Worm (Caenorhabditis elegans) whole organism, L1 larva: Measurements from ENCODE around the gene sumv-1.
A peak's percentile ranks its signal among the peaks of the same experiment; 100 is the strongest.

Experiments used
- C16A3.4 ChIP-seq: fragments of 150-350 bp; optimal IDR thresholded peaks from 2 replicates; lab custom pipeline; 2014; ENCODE audit warnings: missing biosample characterization, missing genetic modification characterization
- F16B12.6 ChIP-seq: fragments of 150-350 bp; optimal IDR thresholded peaks from 2 replicates; lab custom pipeline; 2014; ENCODE audit warnings: missing biosample characterization, missing genetic modification characterization
- Y116A8C.19 ChIP-seq: sonication (generic microtip); optimal IDR thresholded peaks from 2 replicates; lab custom pipeline; 2016; ENCODE audit warnings: missing compliant biosample characterization, missing genetic modification characterization, borderline replicate concordance
- alr-1 ChIP-seq: fragments of 200-800 bp; sonication (Bioruptor generic); optimal IDR thresholded peaks from 2 replicates; lab custom pipeline; 2018; ENCODE audit warnings: borderline replicate concordance, mild to moderate bottlenecking, missing genetic modification characterization, missing compliant biosample characterization
- ama-1 ChIP-seq: fragments of 150-350 bp; optimal IDR thresholded peaks from 2 replicates; lab custom pipeline; 2014
- blmp-1 ChIP-seq: fragments of 150-350 bp; optimal IDR thresholded peaks from 2 replicates; lab custom pipeline; 2014; ENCODE audit warnings: missing biosample characterization, missing genetic modification characterization
- ceh-63 ChIP-seq: fragments of 200-800 bp; sonication (Bioruptor generic); optimal IDR thresholded peaks from 2 replicates; lab custom pipeline; 2018; ENCODE audit warnings: mild to moderate bottlenecking, missing genetic modification characterization, missing compliant biosample characterization
- ceh-82 ChIP-seq, 3 experiments: fragments of 150-350 bp in 1 of 3; sonication (generic microtip) in 2 of 3; optimal IDR thresholded peaks; 2 replicates each; lab custom pipeline; 2014 to 2017; ENCODE audit warnings: missing biosample characterization in 3 of 3, missing genetic modification characterization in 3 of 3
- ceh-88 ChIP-seq: fragments of 200-800 bp; sonication (Bioruptor generic); IDR thresholded peaks from 2 replicates; pipeline ENCODE4 v1.3.6; 2022; ENCODE audit warnings: missing genetic modification characterization, missing compliant biosample characterization
- ces-1 ChIP-seq: fragments of 150-350 bp; optimal IDR thresholded peaks from 2 replicates; lab custom pipeline; 2014; ENCODE audit warnings: missing biosample characterization, missing genetic modification reagents, missing genetic modification characterization
- dpl-1 ChIP-seq, 3 experiments: fragments of 150-350 bp in 2 of 3; sonication (generic microtip) in 1 of 3; optimal IDR thresholded peaks; 2 replicates each; lab custom pipeline; 2014 to 2017; ENCODE audit warnings: missing biosample characterization in 3 of 3, missing genetic modification characterization in 3 of 3, missing genetic modification reagents in 3 of 3
- dsc-1 ChIP-seq: sonication (generic microtip); optimal IDR thresholded peaks from 2 replicates; lab custom pipeline; 2016; ENCODE audit warnings: mild to moderate bottlenecking, missing genetic modification characterization, missing compliant biosample characterization
- efl-1 ChIP-seq, 4 experiments: fragments of 150-350 bp; optimal IDR thresholded peaks in 3 of 4; peaks in 1 of 4; 1 replicate in 1 of 4; 2 replicates in 3 of 4; lab custom pipeline; 2014; ENCODE audit warnings: missing biosample characterization in 2 of 4, missing genetic modification characterization in 2 of 4, missing genetic modification reagents in 2 of 4
- elt-2 ChIP-seq: sonication (generic microtip); optimal IDR thresholded peaks from 2 replicates; lab custom pipeline; 2016; ENCODE audit warnings: missing genetic modification characterization, mild to moderate bottlenecking, inconsistent platforms, missing compliant biosample characterization, missing genetic modification reagents
- fkh-4 ChIP-seq: sonication (generic microtip); optimal IDR thresholded peaks from 2 replicates; lab custom pipeline; 2016; ENCODE audit warnings: missing compliant biosample characterization, missing genetic modification characterization, borderline replicate concordance
- fkh-8 ChIP-seq: sonication (generic microtip); optimal IDR thresholded peaks from 2 replicates; lab custom pipeline; 2016; ENCODE audit warnings: mild to moderate bottlenecking, missing genetic modification characterization, missing compliant biosample characterization
- fos-1 ChIP-seq: fragments of 150-350 bp; optimal IDR thresholded peaks from 2 replicates; lab custom pipeline; 2014; ENCODE audit warnings: missing biosample characterization, missing genetic modification characterization
- hlh-4 ChIP-seq: sonication (generic microtip); optimal IDR thresholded peaks from 2 replicates; lab custom pipeline; 2016; ENCODE audit warnings: mild to moderate bottlenecking, missing genetic modification characterization, missing compliant biosample characterization
- irx-1 ChIP-seq: sonication (generic microtip); optimal IDR thresholded peaks from 2 replicates; lab custom pipeline; 2016; ENCODE audit warnings: missing genetic modification characterization, missing compliant biosample characterization
- isw-1 ChIP-seq: fragments of 200-800 bp; sonication (Bioruptor generic); IDR thresholded peaks from 2 replicates; pipeline ENCODE4 v1.3.6; 2022; ENCODE audit warnings: missing genetic modification characterization, missing compliant biosample characterization
- lin-14 ChIP-seq: fragments of 200-800 bp; sonication (Bioruptor generic); optimal IDR thresholded peaks from 2 replicates; lab custom pipeline; 2018; ENCODE audit warnings: mild to moderate bottlenecking, missing genetic modification characterization, moderate library complexity, missing compliant biosample characterization
- lin-15B ChIP-seq: fragments of 150-350 bp; sonication (generic microtip); optimal IDR thresholded peaks from 3 replicates; lab custom pipeline; 2014; ENCODE audit warnings: missing biosample characterization, missing genetic modification characterization
- lin-35 ChIP-seq, 2 experiments: fragments of 150-350 bp; optimal IDR thresholded peaks; 2 replicates each; lab custom pipeline; 2014; ENCODE audit warnings: missing biosample characterization in 2 of 2, missing genetic modification characterization in 2 of 2, missing genetic modification reagents in 2 of 2
- lin-39 ChIP-seq: fragments of 150-350 bp; optimal IDR thresholded peaks from 2 replicates; lab custom pipeline; 2014; ENCODE audit warnings: missing biosample characterization, missing genetic modification reagents, missing genetic modification characterization
- lir-3 ChIP-seq: sonication (generic microtip); optimal IDR thresholded peaks from 2 replicates; lab custom pipeline; 2016; ENCODE audit warnings: mild to moderate bottlenecking, missing genetic modification characterization, moderate library complexity, missing compliant biosample characterization; ENCODE audit not compliant: poor library complexity
- mab-9 ChIP-seq: fragments of 200-800 bp; sonication (Bioruptor generic); IDR thresholded peaks from 2 replicates; pipeline ENCODE4 v1.3.6; 2022; ENCODE audit warnings: missing genetic modification reagents, missing genetic modification characterization, missing compliant biosample characterization
- mdl-1 ChIP-seq, 2 experiments: fragments of 150-350 bp; optimal IDR thresholded peaks; 2 replicates each; lab custom pipeline; 2014 to 2017; ENCODE audit warnings: missing biosample characterization in 2 of 2, missing genetic modification characterization in 2 of 2, inconsistent platforms in 1 of 2
- mef-2 ChIP-seq: fragments of 150-350 bp; optimal IDR thresholded peaks from 2 replicates; lab custom pipeline; 2014; ENCODE audit warnings: missing biosample characterization, missing genetic modification characterization
- mep-1 ChIP-seq: fragments of 150-350 bp; optimal IDR thresholded peaks from 2 replicates; lab custom pipeline; 2014; ENCODE audit warnings: missing biosample characterization, missing genetic modification characterization
- nhr-11 ChIP-seq: fragments of 150-350 bp; optimal IDR thresholded peaks from 2 replicates; lab custom pipeline; 2014; ENCODE audit warnings: missing biosample characterization, missing genetic modification characterization
- nhr-71 ChIP-seq: sonication (generic microtip); optimal IDR thresholded peaks from 2 replicates; lab custom pipeline; 2016; ENCODE audit warnings: mild to moderate bottlenecking, missing genetic modification characterization, moderate library complexity, missing compliant biosample characterization
- nhr-76 ChIP-seq: sonication (generic microtip); optimal IDR thresholded peaks from 2 replicates; lab custom pipeline; 2017; ENCODE audit warnings: missing biosample characterization, missing genetic modification characterization
- nhr-77 ChIP-seq: fragments of 150-350 bp; optimal IDR thresholded peaks from 2 replicates; lab custom pipeline; 2014; ENCODE audit warnings: missing biosample characterization, missing genetic modification characterization
- nhr-90 ChIP-seq: sonication (generic microtip); optimal IDR thresholded peaks from 2 replicates; lab custom pipeline; 2016; ENCODE audit warnings: mild to moderate bottlenecking, missing genetic modification characterization, missing compliant biosample characterization; ENCODE audit not compliant: poor library complexity
- rnt-1 ChIP-seq: sonication (generic microtip); optimal IDR thresholded peaks from 2 replicates; lab custom pipeline; 2016; ENCODE audit warnings: mild to moderate bottlenecking, missing genetic modification characterization, moderate library complexity, missing compliant biosample characterization
- skn-1 ChIP-seq: fragments of 150-350 bp; optimal IDR thresholded peaks from 2 replicates; lab custom pipeline; 2014; ENCODE audit warnings: missing biosample characterization, missing genetic modification characterization
- snu-23 ChIP-seq: sonication (generic microtip); optimal IDR thresholded peaks from 2 replicates; lab custom pipeline; 2016; ENCODE audit warnings: missing genetic modification characterization, missing compliant biosample characterization
- swsn-7 ChIP-seq: sonication (generic microtip); optimal IDR thresholded peaks from 2 replicates; lab custom pipeline; 2016; ENCODE audit warnings: missing genetic modification characterization, missing compliant biosample characterization
- tbx-2 ChIP-seq: sonication (generic microtip); optimal IDR thresholded peaks from 2 replicates; lab custom pipeline; 2016; ENCODE audit warnings: missing genetic modification characterization, missing compliant biosample characterization
- tlp-1 ChIP-seq: fragments of 150-350 bp; optimal IDR thresholded peaks from 2 replicates; lab custom pipeline; 2014; ENCODE audit warnings: missing biosample characterization, missing genetic modification characterization
- unc-62 ChIP-seq: fragments of 150-350 bp; optimal IDR thresholded peaks from 2 replicates; lab custom pipeline; 2014; ENCODE audit warnings: missing biosample characterization, missing genetic modification reagents, missing genetic modification characterization
- unc-86 ChIP-seq: sonication (generic microtip); optimal IDR thresholded peaks from 2 replicates; lab custom pipeline; 2016; ENCODE audit warnings: missing genetic modification characterization, missing compliant biosample characterization
- unc-98 ChIP-seq: fragments of 200-800 bp; sonication (Bioruptor generic); IDR thresholded peaks from 2 replicates; pipeline ENCODE4 v1.3.6; 2022; ENCODE audit warnings: missing genetic modification characterization, missing compliant biosample characterization
- vab-15 ChIP-seq: sonication (generic microtip); optimal IDR thresholded peaks from 2 replicates; lab custom pipeline; 2017; ENCODE audit warnings: missing genotype, mild to moderate bottlenecking, missing genetic modification characterization, missing compliant biosample characterization
- zip-4 ChIP-seq: fragments of 200-800 bp; sonication (Bioruptor generic); optimal IDR thresholded peaks from 2 replicates; lab custom pipeline; 2018; ENCODE audit warnings: mild to moderate bottlenecking, missing genetic modification characterization, moderate library complexity, missing compliant biosample characterization
- ztf-11 ChIP-seq, 2 experiments: sonication (generic microtip); optimal IDR thresholded peaks; 2 replicates each; lab custom pipeline; 2016 to 2017; ENCODE audit warnings: missing genetic modification characterization in 2 of 2, missing biosample characterization in 1 of 2, missing compliant biosample characterization in 1 of 2
- ztf-4 ChIP-seq: fragments of 150-350 bp; optimal IDR thresholded peaks from 2 replicates; lab custom pipeline; 2014; ENCODE audit warnings: missing biosample characterization, missing genetic modification characterization

sumv-1 gene

ce11 chrIII:5254108-5254507 lies at the start of gene sumv-1, which contains the start of gene gop-1:
TSS of gene sumv-1 (minus strand) at chrIII:5254187.
TSS of gene gop-1 (plus strand) at chrIII:5254438.
- no peak for TF ChIP-seq Y116A8C.19 (tag; lab: Kevin White, UChicago)
- TF ChIP-seq dpl-1 (GFP tag; optimal IDR thresholded peaks at IDR 0.05; lab: Kevin White, UChicago): peak in 1 of 3 experiments; percentile 14
- TF ChIP-seq ceh-63 (GFP tag; lab: Kevin White, UChicago): no peak
- no peak for TF ChIP-seq snu-23 (GFP tag; lab: Kevin White, UChicago)
- TF ChIP-seq efl-1 (optimal IDR thresholded peaks at IDR 0.05; lab: Kevin White, UChicago): no peak
- peak; percentile 2 to 81 for TF ChIP-seq efl-1 (GFP tag; optimal IDR thresholded peaks at IDR 0.05 in 1 of 2; lab: Kevin White, UChicago)
- TF ChIP-seq unc-62 (GFP tag; lab: Kevin White, UChicago): no peak
- peak; percentile 3 to 11 for TF ChIP-seq lin-35 (GFP tag; optimal IDR thresholded peaks at IDR 0.05; lab: Kevin White, UChicago)

ce11 chrIII:5301786-5302268 lies 47.8 kb upstream of the sumv-1 start, which contains the start of the genes T15B12.2 and F52C9.5:
TSS of gene T15B12.2 (minus strand) at chrIII:5301886.
TSS of gene F52C9.5 (plus strand) at chrIII:5302218.
- TF ChIP-seq ces-1 (GFP tag; lab: Kevin White, UChicago) (no peak), unc-86 (no peak), nhr-11 (tag; lab: Kevin White, UChicago) (no peak), nhr-71 (tag; lab: Kevin White, UChicago) (no peak), alr-1 (tag; lab: Kevin White, UChicago) (no peak), tlp-1 (tag; lab: Kevin White, UChicago) (no peak), rnt-1 (tag; lab: Kevin White, UChicago) (no peak), swsn-7 (tag; lab: Kevin White, UChicago) (no peak), mef-2 (tag; lab: Kevin White, UChicago) (no peak), fos-1 (tag; lab: Kevin White, UChicago) (no peak), fkh-8 (tag; lab: Kevin White, UChicago) (no peak), mdl-1 (tag; optimal IDR thresholded peaks at IDR 0.05; lab: Kevin White, UChicago) (no peak), mab-9 (GFP tag; lab: Robert Waterston, UW) (no peak), lin-39 (tag; lab: Kevin White, UChicago) (no peak)

- TF ChIP-seq F16B12.6 (no peak), lin-35 (GFP tag; optimal IDR thresholded peaks at IDR 0.05; lab: Kevin White, UChicago) (peak; percentile 43 to 61), zip-4 (GFP tag; lab: Kevin White, UChicago) (peak; percentile 34), nhr-90 (tag; lab: Kevin White, UChicago) (peak; percentile 62), C16A3.4 (peak; percentile 40), lin-15B (no peak), tbx-2 (tag; lab: Kevin White, UChicago) (peak; percentile 57), mdl-1 (tag; optimal IDR thresholded peaks at IDR 0.05; lab: Kevin White, UChicago) (peak in 1 of 2 experiments; percentile 37), ama-1 (lab: Kevin White, UChicago) (no peak), nhr-76 (tag; lab: Kevin White, UChicago) (peak; percentile 12), isw-1 (GFP tag; lab: Robert Waterston, UW) (no peak; the same call in 1 of the 2 replicates), fkh-4 (no peak), vab-15 (tag; lab: Kevin White, UChicago) (peak; percentile 27), blmp-1 (peak; percentile 7), lir-3 (tag; lab: Kevin White, UChicago) (no peak), ztf-4 (peak; percentile 52), snu-23 (GFP tag; lab: Kevin White, UChicago) (peak; percentile 83), dsc-1 (tag; lab: Kevin White, UChicago) (peak; percentile 76), hlh-4 (tag; lab: Kevin White, UChicago) (no peak), unc-86 (peak; percentile 16), mep-1 (tag; lab: Kevin White, UChicago) (peak; percentile 64), ceh-88 (GFP tag; lab: Robert Waterston, UW) (0 out of 2 replicates have a peak, but pooled peaks have one; percentile 8), nhr-77 (tag; lab: Kevin White, UChicago) (peak; percentile 32), efl-1 (optimal IDR thresholded peaks at IDR 0.05; lab: Kevin White, UChicago) (peak; percentile 45 to 61), efl-1 (GFP tag; optimal IDR thresholded peaks at IDR 0.05 in 1 of 2; lab: Kevin White, UChicago) (peak; percentile 36 to 93), elt-2 (tag; lab: Kevin White, UChicago) (peak; percentile 40), irx-1 (tag; lab: Kevin White, UChicago) (peak; percentile 33), ceh-82 (tag; optimal IDR thresholded peaks at IDR 0.05; lab: Kevin White, UChicago) (peak; percentile 25 to 46 (median 34)), ztf-11 (tag; optimal IDR thresholded peaks at IDR 0.05; lab: Kevin White, UChicago) (peak in 1 of 2 experiments; percentile 51), lin-14 (GFP tag; lab: Kevin White, UChicago) (peak; percentile 81), unc-98 (GFP tag; lab: Robert Waterston, UW) (0 out of 2 replicates have a peak, but pooled peaks have one; percentile 27), skn-1 (tag; lab: Kevin White, UChicago) (peak; percentile 59)
Observed at ce11 chrIII:5294867-5295266, 40.9 kb upstream of the sumv-1 start.
